Fruit fly (Drosophila melanogaster): ENCODE data around the gene CG7300.
A peak's percentile ranks its signal among the peaks of the same experiment; 100 is the strongest.

Gene CG7300

DNA sequence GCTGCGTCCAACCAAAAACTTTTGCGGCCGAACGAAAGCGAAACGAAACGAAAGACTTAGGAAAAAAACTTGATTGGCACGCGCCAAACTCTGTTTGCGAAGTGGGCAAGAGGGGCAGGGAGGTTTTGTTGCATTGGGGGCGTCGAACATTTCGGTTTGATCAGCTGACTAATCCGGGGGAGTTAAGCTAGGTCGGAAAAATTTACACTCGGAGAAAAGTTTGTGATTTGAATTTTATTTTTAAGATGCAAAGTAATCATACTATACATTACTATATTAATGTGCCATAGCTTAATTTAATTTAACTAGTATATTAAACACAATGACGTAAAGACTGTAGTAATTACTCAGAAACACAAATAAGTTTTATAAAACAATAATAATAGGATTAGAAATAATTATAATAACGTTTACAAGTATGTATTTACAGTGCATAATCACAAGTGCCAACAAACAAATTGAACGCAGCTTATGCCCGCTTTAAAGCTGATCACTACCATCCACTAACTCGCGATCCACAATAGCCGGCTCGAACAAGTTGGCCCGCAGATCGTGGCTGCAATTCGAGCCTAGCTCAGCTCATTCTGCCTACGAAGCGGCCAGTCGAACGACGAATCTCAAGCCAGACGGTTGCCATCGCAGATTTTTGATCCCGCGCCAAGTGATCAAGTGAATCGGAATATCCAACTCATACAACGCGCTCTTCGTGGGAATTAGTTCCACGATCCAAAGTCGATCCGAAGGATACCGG lies 36.2 kb downstream of the CG7300 start, which contains the start of gene CG31871 (continued):
- TF ChIP-seq onecut (GFP tag; IDR thresholded peaks at IDR 0.05) (peak; percentile 29; the same call in 1 of the 2 replicates), Oli (tag; optimal IDR thresholded peaks at IDR 0.05) (peak; percentile 78), Nf-YB (GFP tag; optimal IDR thresholded peaks at IDR 0.05) (peak; percentile 64), CG8478 (optimal IDR thresholded peaks at IDR 0.05) (no peak), CG3163 (GFP tag; optimal IDR thresholded peaks at IDR 0.05) (no peak), sisA (GFP tag; IDR thresholded peaks at IDR 0.05) (peak; percentile 55), Sry-β (GFP tag; optimal IDR thresholded peaks at IDR 0.05) (no peak), cg (GFP tag; optimal IDR thresholded peaks at IDR 0.05) (no peak), twi (tag; optimal IDR thresholded peaks at IDR 0.05) (no peak), CG12219 (GFP tag; optimal IDR thresholded peaks at IDR 0.05) (peak; percentile 40), da (GFP tag; optimal IDR thresholded peaks at IDR 0.05) (no peak), tna (GFP tag; IDR thresholded peaks at IDR 0.05; ENCODE audit: partially characterized antibody) (no peak), gcm (GFP tag; optimal IDR thresholded peaks at IDR 0.05) (no peak), CG17361 (GFP tag; IDR thresholded peaks at IDR 0.05) (peak; percentile 87), tap (tag; optimal IDR thresholded peaks at IDR 0.05) (peak; percentile 75), CoRest (tag; optimal IDR thresholded peaks at IDR 0.05) (peak; percentile 88), sug (tag; optimal IDR thresholded peaks at IDR 0.05) (no peak), aop (GFP tag; IDR thresholded peaks at IDR 0.05) (no peak), CG16779 (GFP tag; IDR thresholded peaks at IDR 0.05) (no peak), tx (GFP tag; optimal IDR thresholded peaks at IDR 0.05) (no peak), lov (optimal IDR thresholded peaks at IDR 0.05) (no peak), lov (GFP tag; IDR thresholded peaks at IDR 0.05) (no peak), wek (GFP tag; optimal IDR thresholded peaks at IDR 0.05) (no peak), Gug (GFP tag; IDR thresholded peaks at IDR 0.05) (no peak), mld (GFP tag; IDR thresholded peaks at IDR 0.05; ENCODE audit: partially characterized antibody) (no peak), CG3407 (GFP tag; optimal IDR thresholded peaks at IDR 0.05) (peak; percentile 52), MESR4 (GFP tag; optimal IDR thresholded peaks at IDR 0.05) (no peak), Atf6 (GFP tag; IDR thresholded peaks at IDR 0.05) (peak; percentile 69; the same call in 1 of the 2 replicates), CG15601 (tag; optimal IDR thresholded peaks at IDR 0.05) (peak; percentile 79), CG31441 (GFP tag; IDR thresholded peaks at IDR 0.05) (peak; percentile 90), CG9932 (GFP tag; IDR thresholded peaks at IDR 0.05) (peak; percentile 57), ATbp (GFP tag; optimal IDR thresholded peaks at IDR 0.05) (peak; percentile 62), YL-1 (GFP tag; optimal IDR thresholded peaks at IDR 0.05) (no peak), CG1792 (GFP tag; optimal IDR thresholded peaks at IDR 0.05) (no peak), Atf3 (GFP tag; optimal IDR thresholded peaks at IDR 0.05) (no peak), C15 (GFP tag; IDR thresholded peaks at IDR 0.05) (no peak), CG1603 (tag; optimal IDR thresholded peaks at IDR 0.05) (peak; percentile 41), zen (tag; optimal IDR thresholded peaks at IDR 0.05) (peak; percentile 15), CG8281 (tag; optimal IDR thresholded peaks at IDR 0.05) (peak; percentile 55), Xbp1 (GFP tag; optimal IDR thresholded peaks at IDR 0.05) (peak; percentile 61), Stat92E (GFP tag; optimal IDR thresholded peaks at IDR 0.05) (no peak), zfh1 (GFP tag; IDR thresholded peaks at IDR 0.05) (peak; percentile 67), Vsx1 (GFP tag; optimal IDR thresholded peaks at IDR 0.05) (no peak), p53 (GFP tag; optimal IDR thresholded peaks at IDR 0.05) (no peak), CG17568 (GFP tag; optimal IDR thresholded peaks at IDR 0.05) (peak; percentile 42), Med (GFP tag) (peak; percentile 68), Scr (GFP tag; IDR thresholded peaks at IDR 0.05; ENCODE audit: partially characterized antibody) (no peak), Mes4 (GFP tag; optimal IDR thresholded peaks at IDR 0.05) (no peak), B-H2 (GFP tag; optimal IDR thresholded peaks at IDR 0.05) (no peak), Dbx (GFP tag; IDR thresholded peaks at IDR 0.05) (peak; percentile 55; the same call in 1 of the 3 replicates)
